Fruit fly (Drosophila melanogaster): ENCODE measurements around the gene CG2217.

DNA sequence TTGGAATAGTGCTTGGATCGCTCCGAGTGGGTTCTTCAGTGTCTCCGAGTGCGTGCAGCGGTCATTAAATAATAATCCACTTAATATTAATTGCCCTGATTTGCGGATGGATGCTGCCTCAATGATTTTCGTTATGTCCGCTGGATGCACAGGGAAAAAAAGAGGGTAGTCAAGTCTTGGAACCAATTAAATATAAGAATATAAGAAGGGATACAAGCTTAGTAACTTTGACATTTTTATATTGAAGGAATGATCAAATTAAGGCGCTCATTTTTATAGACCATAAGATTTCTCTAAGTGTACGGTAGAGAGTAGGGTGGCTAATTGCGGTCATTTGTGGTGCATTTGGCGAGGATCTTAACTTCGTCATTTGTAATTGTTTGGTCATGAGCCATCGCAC is 30.8 kb downstream of the CG2217 start:
- TF ChIP-seq CG1620 (GFP tag; optimal IDR thresholded peaks at IDR 0.05) (no peak), Hr96 (GFP tag; optimal IDR thresholded peaks at IDR 0.05) (no peak), Mnt (GFP tag; optimal IDR thresholded peaks at IDR 0.05) (no peak), CG7101 (tag; optimal IDR thresholded peaks at IDR 0.05) (no peak), tj (GFP tag; optimal IDR thresholded peaks at IDR 0.05) (no peak), cic (GFP tag; optimal IDR thresholded peaks at IDR 0.05) (no peak), CG5204 (GFP tag; optimal IDR thresholded peaks at IDR 0.05) (no peak), kay (GFP tag; ENCODE audit: borderline replicate concordance) (no peak), pad (GFP tag; optimal IDR thresholded peaks at IDR 0.05) (no peak), CG12768 (GFP tag; optimal IDR thresholded peaks at IDR 0.05) (no peak), Crg-1 (GFP tag; optimal IDR thresholded peaks at IDR 0.05) (no peak)
